Worm (Caenorhabditis elegans) whole organism, L1 larva: ENCODE measurements around the gene B0244.6.

ENCODE experiments used
- ces-1 ChIP-seq: fragments of 150-350 bp; optimal IDR thresholded peaks from 2 replicates; lab custom pipeline; 2014; ENCODE audit warnings: missing biosample characterization, missing genetic modification reagents, missing genetic modification characterization
- efl-1 ChIP-seq, 4 experiments: fragments of 150-350 bp; optimal IDR thresholded peaks in 3 of 4; peaks in 1 of 4; 1 replicate in 1 of 4; 2 replicates in 3 of 4; lab custom pipeline; 2014; ENCODE audit warnings: missing biosample characterization in 2 of 4, missing genetic modification characterization in 2 of 4, missing genetic modification reagents in 2 of 4
- fkh-4 ChIP-seq: sonication (generic microtip); optimal IDR thresholded peaks from 2 replicates; lab custom pipeline; 2016; ENCODE audit warnings: missing compliant biosample characterization, missing genetic modification characterization, borderline replicate concordance
- sptf-1 ChIP-seq: fragments of 150-350 bp; optimal IDR thresholded peaks from 2 replicates; lab custom pipeline; 2014; ENCODE audit warnings: missing biosample characterization, missing genetic modification characterization
- zag-1 ChIP-seq: fragments of 150-350 bp; optimal IDR thresholded peaks from 2 replicates; lab custom pipeline; 2014; ENCODE audit warnings: missing biosample characterization, missing genetic modification characterization
- ztf-11 ChIP-seq, 2 experiments: sonication (generic microtip); optimal IDR thresholded peaks; 2 replicates each; lab custom pipeline; 2016 to 2017; ENCODE audit warnings: missing genetic modification characterization in 2 of 2, missing biosample characterization in 1 of 2, missing compliant biosample characterization in 1 of 2

DNA sequence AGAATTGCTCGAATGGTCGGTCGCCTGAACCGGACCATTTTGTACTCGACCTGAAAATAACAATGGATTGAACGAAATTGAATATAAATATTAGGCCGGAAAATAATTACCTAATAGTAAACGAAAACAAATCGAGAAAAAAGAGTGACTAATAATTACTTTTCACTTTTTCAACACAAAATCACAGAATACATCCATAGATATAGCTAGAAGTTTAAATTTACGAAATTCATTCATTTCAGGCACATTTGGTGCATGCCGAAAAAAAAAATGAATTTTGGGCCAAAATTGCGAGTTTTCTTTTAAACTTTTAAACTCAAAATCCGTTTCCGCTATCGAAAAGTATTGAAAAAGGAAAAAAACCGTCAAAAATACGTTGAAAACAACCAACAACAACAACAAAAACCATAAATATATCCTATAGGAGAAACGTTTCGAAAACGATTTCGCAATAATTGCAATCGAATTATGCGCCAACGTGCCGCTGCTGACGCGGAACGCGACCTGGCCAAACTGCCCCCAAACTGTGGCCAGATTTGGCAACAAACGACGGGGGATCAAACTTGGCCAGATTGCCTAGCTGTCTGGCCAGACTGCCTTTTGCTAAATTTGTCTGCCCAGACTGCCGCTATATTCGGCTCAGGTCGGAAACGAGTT lies 47.6 kb downstream of the B0244.6 start, which contains the start of gene Y37B11A.3:
- TF ChIP-seq ztf-11 (tag; optimal IDR thresholded peaks at IDR 0.05; lab: Kevin White, UChicago) (peak in 1 of 2 experiments; percentile 51), sptf-1 (tag; lab: Kevin White, UChicago) (no peak), zag-1 (tag; lab: Kevin White, UChicago) (no peak), fkh-4 (tag; lab: Kevin White, UChicago) (peak; percentile 36), ces-1 (GFP tag; lab: Kevin White, UChicago) (no peak), efl-1 (optimal IDR thresholded peaks at IDR 0.05; lab: Kevin White, UChicago) (peak; percentile 85 to 86), efl-1 (GFP tag; optimal IDR thresholded peaks at IDR 0.05 in 1 of 2; lab: Kevin White, UChicago) (peak; percentile 81 to 98)
